Fruit fly (Drosophila melanogaster) whole organism, embryonic: ENCODE data around the gene sad.

Experiments used
- Bteb2 ChIP-seq: fragments of 200-800 bp; sonication (Bioruptor generic); optimal IDR thresholded peaks from 2 replicates; lab custom pipeline; 2016; ENCODE audit warnings: missing biosample characterization, missing genetic modification characterization
- CG10979 ChIP-seq: fragments of 200-800 bp; sonication (Bioruptor generic); optimal IDR thresholded peaks from 2 replicates; lab custom pipeline; 2018; ENCODE audit warnings: missing biosample characterization, mild to moderate bottlenecking, missing genetic modification characterization, moderate library complexity
- CG11456 ChIP-seq: fragments of 200-800 bp; sonication (Bioruptor generic); IDR thresholded peaks from 3 replicates; pipeline ENCODE4 v1.3.6; 2022; ENCODE audit warnings: missing biosample characterization, missing genetic modification characterization
- CG11723 ChIP-seq: fragments of 200-800 bp; sonication (Bioruptor generic); optimal IDR thresholded peaks from 2 replicates; lab custom pipeline; 2017; ENCODE audit warnings: missing biosample characterization, mild to moderate bottlenecking, missing genetic modification characterization
- CG1233 ChIP-seq: fragments of 200-800 bp; sonication (Bioruptor generic); optimal IDR thresholded peaks from 4 replicates; lab custom pipeline; 2018; ENCODE audit warnings: missing biosample characterization, mild to moderate bottlenecking, missing genetic modification characterization
- CG12769 ChIP-seq: fragments of 200-800 bp; sonication (Bioruptor generic); optimal IDR thresholded peaks from 2 replicates; lab custom pipeline; 2019; ENCODE audit warnings: missing biosample characterization, mild to moderate bottlenecking, missing genetic modification characterization, moderate library complexity
- CG13287 ChIP-seq: fragments of 200-800 bp; sonication (Bioruptor generic); IDR thresholded peaks from 2 replicates; pipeline ENCODE4 v1.3.6; 2022; ENCODE audit warnings: missing biosample characterization, missing genetic modification characterization; ENCODE audit not compliant: partially characterized antibody
- CG14050 ChIP-seq: fragments of 200-800 bp; sonication (Bioruptor generic); IDR thresholded peaks from 3 replicates; pipeline ENCODE4 v1.3.6; 2022; ENCODE audit warnings: missing biosample characterization, missing genetic modification characterization
- CG15479 ChIP-seq: fragments of 200-800 bp; sonication (Bioruptor generic); optimal IDR thresholded peaks from 3 replicates; lab custom pipeline; 2019; ENCODE audit warnings: missing biosample characterization, mild to moderate bottlenecking, missing genetic modification characterization, moderate library complexity
- CG17385 ChIP-seq: fragments of 200-800 bp; sonication (Bioruptor generic); optimal IDR thresholded peaks from 3 replicates; lab custom pipeline; 2018; ENCODE audit warnings: missing biosample characterization, mild to moderate bottlenecking, missing genetic modification characterization
- CG2199 ChIP-seq: fragments of 200-800 bp; sonication (Bioruptor generic); IDR thresholded peaks from 3 replicates; pipeline ENCODE4 v1.3.6; 2022; ENCODE audit warnings: missing biosample characterization, missing genetic modification characterization
- CG31224 ChIP-seq: fragments of 200-800 bp; sonication (Bioruptor generic); IDR thresholded peaks from 2 replicates; pipeline ENCODE4 v1.3.6; 2022; ENCODE audit warnings: missing biosample characterization, missing genetic modification characterization
- CG34376 ChIP-seq: fragments of 200-800 bp; sonication (Bioruptor generic); optimal IDR thresholded peaks from 2 replicates; lab custom pipeline; 2018; ENCODE audit warnings: missing biosample characterization, mild to moderate bottlenecking, missing genetic modification characterization
- CG34422 ChIP-seq: fragments of 200-800 bp; sonication (Bioruptor generic); IDR thresholded peaks from 3 replicates; pipeline ENCODE4 v1.3.6; 2022; ENCODE audit warnings: missing biosample characterization, missing genetic modification characterization
- CG4360 ChIP-seq: fragments of 200-800 bp; sonication (Bioruptor generic); IDR thresholded peaks from 2 replicates; pipeline ENCODE4 v1.3.6; 2022; ENCODE audit warnings: missing biosample characterization, missing genetic modification characterization
- CG5953 ChIP-seq: fragments of 200-800 bp; sonication (Bioruptor generic); IDR thresholded peaks from 2 replicates; pipeline ENCODE4 v1.3.6; 2022; ENCODE audit warnings: missing biosample characterization, missing genetic modification characterization
- CG6765 ChIP-seq: fragments of 200-800 bp; sonication (Bioruptor generic); optimal IDR thresholded peaks from 3 replicates; lab custom pipeline; 2017; ENCODE audit warnings: missing biosample characterization, mild to moderate bottlenecking, missing genetic modification characterization
- CG8765 ChIP-seq: fragments of 200-800 bp; sonication (Bioruptor generic); IDR thresholded peaks from 2 replicates; pipeline ENCODE4 v1.3.6; 2022; ENCODE audit warnings: missing biosample characterization, missing genetic modification characterization
- CG9437 ChIP-seq: fragments of 200-800 bp; sonication (Bioruptor generic); optimal IDR thresholded peaks from 2 replicates; lab custom pipeline; 2018; ENCODE audit warnings: missing biosample characterization, mild to moderate bottlenecking, missing genetic modification characterization
- CG9932 ChIP-seq: fragments of 200-800 bp; sonication (Bioruptor generic); IDR thresholded peaks from 2 replicates; pipeline ENCODE4 v1.3.6; 2022; ENCODE audit warnings: missing biosample characterization, missing genetic modification characterization
- Ets65A ChIP-seq: fragments of 200-800 bp; sonication (Bioruptor generic); peaks from one replicate; lab custom pipeline; 2016; ENCODE audit warnings: missing biosample characterization, missing genetic modification characterization
- HLH4C ChIP-seq: fragments of 200-800 bp; sonication (Bioruptor generic); IDR thresholded peaks from 3 replicates; pipeline ENCODE4 v1.3.6; 2022; ENCODE audit warnings: missing biosample characterization, missing genetic modification characterization; ENCODE audit not compliant: partially characterized antibody
- HmgD ChIP-seq: fragments of 200-800 bp; sonication (Bioruptor generic); optimal IDR thresholded peaks from 3 replicates; lab custom pipeline; 2016; ENCODE audit warnings: missing biosample characterization, missing genetic modification characterization
- Lim3 ChIP-seq: fragments of 200-800 bp; sonication (Bioruptor generic); IDR thresholded peaks from 2 replicates; pipeline ENCODE4 v1.3.6; 2022; ENCODE audit warnings: missing biosample characterization, missing genetic modification characterization
- Rfx ChIP-seq: fragments of 200-800 bp; sonication (Bioruptor generic); IDR thresholded peaks from 2 replicates; pipeline ENCODE4 v1.3.6; 2022; ENCODE audit warnings: missing biosample characterization, missing genetic modification characterization
- abd-A ChIP-seq: fragments of 200-800 bp; sonication (Bioruptor generic); optimal IDR thresholded peaks from 3 replicates; lab custom pipeline; 2019; ENCODE audit warnings: missing biosample characterization, mild to moderate bottlenecking, missing genetic modification characterization, moderate library complexity
- amos ChIP-seq: fragments of 200-800 bp; sonication (Bioruptor generic); IDR thresholded peaks from 2 replicates; pipeline ENCODE4 v1.3.6; 2022; ENCODE audit warnings: missing biosample characterization, missing genetic modification characterization; ENCODE audit not compliant: partially characterized antibody
- ato ChIP-seq: fragments of 200-800 bp; sonication (Bioruptor generic); IDR thresholded peaks from 2 replicates; pipeline ENCODE4 v1.3.6; 2022; ENCODE audit warnings: missing biosample characterization, missing genetic modification characterization; ENCODE audit not compliant: partially characterized antibody
- bbx ChIP-seq: fragments of 200-800 bp; sonication (Bioruptor generic); IDR thresholded peaks from 2 replicates; pipeline ENCODE4 v1.3.6; 2022; ENCODE audit warnings: missing biosample characterization, missing genetic modification characterization; ENCODE audit not compliant: partially characterized antibody
- bowl ChIP-seq: fragments of 200-800 bp; sonication (Bioruptor generic); IDR thresholded peaks from 2 replicates; pipeline ENCODE4 v1.3.6; 2022; ENCODE audit warnings: missing biosample characterization, missing genetic modification characterization
- cg ChIP-seq: fragments of 200-800 bp; sonication (Bioruptor generic); optimal IDR thresholded peaks from 3 replicates; lab custom pipeline; 2019; ENCODE audit warnings: missing biosample characterization, mild to moderate bottlenecking, missing genetic modification characterization, moderate library complexity
- chinmo ChIP-seq: fragments of 200-800 bp; sonication (Bioruptor generic); IDR thresholded peaks from 4 replicates; pipeline ENCODE4 v1.3.6; 2022; ENCODE audit warnings: missing biosample characterization, missing genetic modification characterization; ENCODE audit not compliant: partially characterized antibody
- ci ChIP-seq: fragments of 200-800 bp; sonication (Bioruptor generic); IDR thresholded peaks from 3 replicates; pipeline ENCODE4 v1.3.6; 2022; ENCODE audit warnings: missing biosample characterization, missing genetic modification characterization
- crp ChIP-seq, 2 experiments: fragments of 200-800 bp; sonication (Bioruptor generic); optimal IDR thresholded peaks; 2 replicates in 1 of 2; 3 replicates in 1 of 2; lab custom pipeline; 2017; ENCODE audit warnings: missing biosample characterization in 2 of 2, missing genetic modification characterization in 2 of 2, mild to moderate bottlenecking in 1 of 2, moderate library complexity in 1 of 2
- gro ChIP-seq: fragments of 200-800 bp; sonication (Bioruptor generic); optimal IDR thresholded peaks from 2 replicates; lab custom pipeline; 2016; ENCODE audit warnings: missing biosample characterization, missing genetic modification characterization
- ham ChIP-seq: fragments of 200-800 bp; sonication (Bioruptor generic); IDR thresholded peaks from 2 replicates; pipeline ENCODE4 v1.3.6; 2022; ENCODE audit warnings: missing biosample characterization, missing genetic modification characterization
- ken ChIP-seq: fragments of 200-800 bp; sonication (Bioruptor generic); IDR thresholded peaks from 3 replicates; pipeline ENCODE4 v1.3.6; 2022; ENCODE audit warnings: missing biosample characterization, missing genetic modification characterization
- klu ChIP-seq: fragments of 200-800 bp; sonication (Bioruptor generic); IDR thresholded peaks from 2 replicates; pipeline ENCODE4 v1.3.6; 2022; ENCODE audit warnings: missing biosample characterization, missing genetic modification characterization
- odd ChIP-seq: fragments of 200-800 bp; sonication (Bioruptor generic); optimal IDR thresholded peaks from 2 replicates; lab custom pipeline; 2017; ENCODE audit warnings: missing biosample characterization, mild to moderate bottlenecking, missing genetic modification characterization
- onecut ChIP-seq: fragments of 200-800 bp; sonication (Bioruptor generic); IDR thresholded peaks from 2 replicates; pipeline ENCODE4 v1.3.6; 2022; ENCODE audit warnings: missing biosample characterization, missing genetic modification characterization
- otp ChIP-seq: fragments of 200-800 bp; sonication (Bioruptor generic); IDR thresholded peaks from 3 replicates; pipeline ENCODE4, ENCODE4 v1.3.6; 2022; ENCODE audit warnings: missing biosample characterization, missing genetic modification characterization
- pzg ChIP-seq: fragments of 200-800 bp; sonication (Bioruptor generic); optimal IDR thresholded peaks from 3 replicates; lab custom pipeline; 2018; ENCODE audit warnings: missing biosample characterization, mild to moderate bottlenecking, missing genetic modification characterization, moderate library complexity
- rib ChIP-seq: fragments of 200-800 bp; sonication (Bioruptor generic); IDR thresholded peaks from 2 replicates; pipeline ENCODE4 v1.3.6; 2022; ENCODE audit warnings: missing biosample characterization, missing genetic modification characterization
- schlank ChIP-seq: fragments of 200-800 bp; sonication (Bioruptor generic); optimal IDR thresholded peaks from 2 replicates; lab custom pipeline; 2018; ENCODE audit warnings: missing biosample characterization, mild to moderate bottlenecking, missing genetic modification characterization
- sna ChIP-seq: fragments of 200-800 bp; sonication (Bioruptor generic); IDR thresholded peaks from 2 replicates; pipeline ENCODE4 v1.3.6; 2022; ENCODE audit warnings: missing biosample characterization, missing genetic modification characterization; ENCODE audit not compliant: partially characterized antibody
- sug ChIP-seq: fragments of 200-800 bp; optimal IDR thresholded peaks from 2 replicates; lab custom pipeline; 2019; ENCODE audit warnings: missing biosample characterization, mild to moderate bottlenecking, missing genetic modification characterization, moderate library complexity
- vvl ChIP-seq: fragments of 200-800 bp; sonication (Bioruptor generic); IDR thresholded peaks from 2 replicates; pipeline ENCODE4 v1.3.6; 2022; ENCODE audit warnings: missing biosample characterization, missing genetic modification characterization
- zen2 ChIP-seq: fragments of 200-800 bp; sonication (Bioruptor generic); IDR thresholded peaks from 3 replicates; pipeline ENCODE4 v1.3.6; 2022; ENCODE audit warnings: missing biosample characterization, missing genetic modification characterization; ENCODE audit not compliant: partially characterized antibody

sad gene

dm6 chr3R:11869169-11869568 lies 7.9 kb upstream of the sad start, which contains the start of gene CG6959 (continued):
- TF ChIP-seq CG2199 (GFP tag; lab: Robert Waterston, UW) (0 out of 3 replicates have a peak, but pooled peaks have one; percentile 59), otp (GFP tag; lab: Robert Waterston, UW) (peak; percentile 62; the same call in 1 of the 3 replicates), zen2 (0 out of 3 replicates have a peak, but pooled peaks have one; percentile 14), bbx (GFP tag; lab: Robert Waterston, UW) (peak; percentile 39; the same call in 1 of the 2 replicates), CG17385 (GFP tag; lab: Kevin White, UChicago) (no peak), gro (GFP tag; lab: Kevin White, UChicago) (peak; percentile 57), CG14050 (GFP tag; lab: Robert Waterston, UW) (0 out of 3 replicates have a peak, but pooled peaks have one; percentile 15), CG9932 (GFP tag; lab: Robert Waterston, UW) (0 out of 2 replicates have a peak, but pooled peaks have one; percentile 26), ken (GFP tag; lab: Robert Waterston, UW) (no peak; the same call in 2 of the 3 replicates), CG31224 (no peak), HLH4C (GFP tag; lab: Robert Waterston, UW) (0 out of 3 replicates have a peak, but pooled peaks have one; percentile 34), Bteb2 (GFP tag; lab: Kevin White, UChicago) (no peak), Lim3 (GFP tag; lab: Robert Waterston, UW) (no peak), ham (GFP tag; lab: Robert Waterston, UW) (0 out of 2 replicates have a peak, but pooled peaks have one; percentile 6), bowl (GFP tag; lab: Robert Waterston, UW) (peak; percentile 28; the same call in 1 of the 2 replicates), CG13287 (GFP tag; lab: Robert Waterston, UW) (peak; percentile 22; the same call in 1 of the 2 replicates), chinmo (GFP tag; lab: Robert Waterston, UW) (peak; percentile 40; the same call in 1 of the 4 replicates), pzg (GFP tag; lab: Kevin White, UChicago) (no peak), crp (GFP tag; optimal IDR thresholded peaks at IDR 0.05; lab: Kevin White, UChicago) (no peak), CG12769 (peak; percentile 78), vvl (GFP tag; lab: Robert Waterston, UW) (peak; percentile 37; the same call in 1 of the 2 replicates), CG11456 (GFP tag; lab: Robert Waterston, UW) (peak; percentile 50; the same call in 1 of the 3 replicates), amos (GFP tag; lab: Robert Waterston, UW) (peak; percentile 30; the same call in 1 of the 2 replicates), ato (GFP tag; lab: Robert Waterston, UW) (peak; percentile 57), odd (GFP tag; lab: Kevin White, UChicago) (no peak), Ets65A (GFP tag; lab: Kevin White, UChicago) (peak; percentile 13), onecut (GFP tag; lab: Robert Waterston, UW) (no peak), sna (GFP tag; lab: Robert Waterston, UW) (0 out of 2 replicates have a peak, but pooled peaks have one; percentile 35), cg (GFP tag; lab: Kevin White, UChicago) (peak; percentile 23), CG15479 (GFP tag; lab: Kevin White, UChicago) (no peak), CG4360 (GFP tag; lab: Robert Waterston, UW) (0 out of 2 replicates have a peak, but pooled peaks have one; percentile 14), CG34376 (GFP tag; lab: Kevin White, UChicago) (peak; percentile 6), CG5953 (0 out of 2 replicates have a peak, but pooled peaks have one; percentile 20), CG1233 (GFP tag; lab: Kevin White, UChicago) (no peak), CG11723 (GFP tag; lab: Kevin White, UChicago) (no peak), CG34422 (GFP tag; lab: Robert Waterston, UW) (peak; percentile 50; the same call in 1 of the 3 replicates), schlank (tag; lab: Kevin White, UChicago) (no peak), rib (GFP tag; lab: Robert Waterston, UW) (0 out of 2 replicates have a peak, but pooled peaks have one; percentile 18), HmgD (GFP tag; lab: Kevin White, UChicago) (peak; percentile 4), klu (GFP tag; lab: Robert Waterston, UW) (0 out of 2 replicates have a peak, but pooled peaks have one; percentile 7), CG6765 (GFP tag; lab: Kevin White, UChicago) (peak; percentile 30), CG9437 (GFP tag; lab: Kevin White, UChicago) (no peak), CG8765 (GFP tag; lab: Robert Waterston, UW) (0 out of 2 replicates have a peak, but pooled peaks have one; percentile 43), ci (peak; percentile 78; the same call in 2 of the 3 replicates), abd-A (peak; percentile 10), Rfx (peak; percentile 47; the same call in 1 of the 2 replicates), CG10979 (no peak), sug (peak; percentile 3)
